Fruit fly (Drosophila melanogaster): Measurements from ENCODE around the gene CG6276.

Gene CG6276

dm6 chr3R:15332994-15333393, 13.1 kb upstream of the CG6276 start, which contains the start of the genes Fkbp39 and Cyfip (continued):
- TF ChIP-seq Dfd (GFP tag; optimal IDR thresholded peaks at IDR 0.05): no peak
- peak; percentile 46 for TF ChIP-seq Hsf (GFP tag; optimal IDR thresholded peaks at IDR 0.05)
- peak; percentile 84 for TF ChIP-seq Rfx (GFP tag; IDR thresholded peaks at IDR 0.05)
- TF ChIP-seq fd96Cb (tag; optimal IDR thresholded peaks at IDR 0.05): no peak
- no peak for TF ChIP-seq emc (GFP tag; optimal IDR thresholded peaks at IDR 0.05)
- no peak for TF ChIP-seq lab (GFP tag; optimal IDR thresholded peaks at IDR 0.05)
- TF ChIP-seq Oli (tag; optimal IDR thresholded peaks at IDR 0.05): no peak
- peak; percentile 47 for TF ChIP-seq cg (GFP tag; optimal IDR thresholded peaks at IDR 0.05)
- peak; percentile 85 for TF ChIP-seq CG13287 (GFP tag; IDR thresholded peaks at IDR 0.05; ENCODE audit: partially characterized antibody)
- TF ChIP-seq CG13296 (GFP tag; optimal IDR thresholded peaks at IDR 0.05): peak; percentile 2
- no peak for TF ChIP-seq Camta (GFP tag; optimal IDR thresholded peaks at IDR 0.05)
- TF ChIP-seq tin (GFP tag; optimal IDR thresholded peaks at IDR 0.05): peak; percentile 40
- no peak; the same call in 1 of the 2 replicates for TF ChIP-seq ranshi (GFP tag; IDR thresholded peaks at IDR 0.05)
- TF ChIP-seq CG14710 (tag; optimal IDR thresholded peaks at IDR 0.05): peak; percentile 75
- TF ChIP-seq CG18011 (GFP tag; optimal IDR thresholded peaks at IDR 0.05): peak; percentile 47
- no peak for TF ChIP-seq hkb (optimal IDR thresholded peaks at IDR 0.05)
- TF ChIP-seq hkb (GFP tag; IDR thresholded peaks at IDR 0.05): 0 out of 2 replicates have a peak, but pooled peaks have one; percentile 13
- TF ChIP-seq CG7556 (GFP tag; optimal IDR thresholded peaks at IDR 0.05): peak; percentile 7
- no peak for TF ChIP-seq CG43689 (GFP tag; IDR thresholded peaks at IDR 0.05)
- TF ChIP-seq gro (GFP tag; optimal IDR thresholded peaks at IDR 0.05): peak; percentile 85
- TF ChIP-seq Mes4 (GFP tag; optimal IDR thresholded peaks at IDR 0.05): peak; percentile 52
- peak; percentile 61 for TF ChIP-seq vfl (GFP tag; optimal IDR thresholded peaks at IDR 0.05)
- TF ChIP-seq gcm2 (GFP tag; optimal IDR thresholded peaks at IDR 0.05): peak; percentile 14
- TF ChIP-seq CG9797 (GFP tag; optimal IDR thresholded peaks at IDR 0.05): peak; percentile 87
- no peak for TF ChIP-seq CG4424 (GFP tag; optimal IDR thresholded peaks at IDR 0.05)
- peak in 1 of 2 experiments; percentile 16 for TF ChIP-seq bsh (GFP tag; optimal IDR thresholded peaks at IDR 0.05)
- TF ChIP-seq Hey (tag; optimal IDR thresholded peaks at IDR 0.05): no peak
- TF ChIP-seq gsb-n (tag; optimal IDR thresholded peaks at IDR 0.05): no peak
- no peak for TF ChIP-seq HLH3B (GFP tag; IDR thresholded peaks at IDR 0.05)
- peak; percentile 70; the same call in 1 of the 3 replicates for TF ChIP-seq hb (GFP tag; IDR thresholded peaks at IDR 0.05; ENCODE audit: partially characterized antibody)
- no peak for TF ChIP-seq Nf-YA (GFP tag; IDR thresholded peaks at IDR 0.05)
- no peak for TF ChIP-seq Blimp-1 (GFP tag; optimal IDR thresholded peaks at IDR 0.05)
- TF ChIP-seq prd (optimal IDR thresholded peaks at IDR 0.05): no peak
- peak; percentile 46; the same call in 2 of the 3 replicates for TF ChIP-seq prd (GFP tag; IDR thresholded peaks at IDR 0.05)
- TF ChIP-seq CG14014 (GFP tag; IDR thresholded peaks at IDR 0.05): peak; percentile 51; the same call in 1 of the 2 replicates
- TF ChIP-seq Sox100B (GFP tag; optimal IDR thresholded peaks at IDR 0.05): no peak
- peak; percentile 21 for TF ChIP-seq mirr (GFP tag; optimal IDR thresholded peaks at IDR 0.05)
- TF ChIP-seq btn (GFP tag; optimal IDR thresholded peaks at IDR 0.05): no peak
- no peak for TF ChIP-seq danr (GFP tag; IDR thresholded peaks at IDR 0.05)
- no peak for TF ChIP-seq nau (GFP tag; optimal IDR thresholded peaks at IDR 0.05)
- TF ChIP-seq CG4707 (GFP tag; optimal IDR thresholded peaks at IDR 0.05): no peak
- peak; percentile 91 for TF ChIP-seq CG13624 (GFP tag; optimal IDR thresholded peaks at IDR 0.05)
- peak; percentile 40 for TF ChIP-seq CG30020 (tag; optimal IDR thresholded peaks at IDR 0.05)
- TF ChIP-seq Sin3A (optimal IDR thresholded peaks at IDR 0.05): peak; percentile 84
- TF ChIP-seq Elba2 (GFP tag; optimal IDR thresholded peaks at IDR 0.05): peak; percentile 35
- TF ChIP-seq corto (GFP tag; optimal IDR thresholded peaks at IDR 0.05): no peak
- TF ChIP-seq CG8359 (GFP tag; optimal IDR thresholded peaks at IDR 0.05; ENCODE audit: borderline replicate concordance): no peak
- TF ChIP-seq ken (GFP tag; IDR thresholded peaks at IDR 0.05): peak; percentile 66; the same call in 2 of the 3 replicates
- TF ChIP-seq CG6254 (GFP tag; optimal IDR thresholded peaks at IDR 0.05): no peak
- no peak; the same call in 1 of the 2 replicates for TF ChIP-seq E2f1 (GFP tag; IDR thresholded peaks at IDR 0.05)
- peak; percentile 39; the same call in 1 of the 2 replicates for TF ChIP-seq nerfin-2 (GFP tag; IDR thresholded peaks at IDR 0.05; ENCODE audit: partially characterized antibody)

Measured in whole organism, embryonic.